Fruit fly (Drosophila melanogaster): ENCODE results near the gene CG31041.

CG31041 gene

DNA sequence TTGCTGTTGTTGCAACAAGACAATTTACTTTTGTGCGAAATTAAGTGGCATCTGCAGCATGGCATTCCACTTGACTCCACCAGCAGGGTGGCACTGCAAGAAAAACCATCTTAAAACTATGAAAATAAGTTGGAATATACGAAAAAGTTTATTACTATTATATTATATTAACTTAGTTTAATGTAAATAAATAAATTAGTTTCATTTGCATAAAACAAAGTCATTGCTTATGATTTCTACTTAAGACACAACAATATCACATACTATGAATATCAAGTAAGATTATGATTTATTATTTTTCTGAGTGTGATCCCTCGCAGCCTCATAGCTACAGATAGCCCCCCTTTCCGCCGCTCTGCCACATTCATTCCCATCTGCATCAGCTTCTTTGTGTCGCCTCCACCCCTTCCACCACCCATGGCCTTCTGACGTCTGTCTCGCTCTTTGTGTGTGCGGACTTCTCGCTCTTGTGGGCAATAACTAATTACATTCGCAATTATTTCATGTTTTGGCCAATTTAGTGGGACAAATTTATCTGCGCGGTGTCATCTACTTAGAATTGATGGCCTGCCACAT, 20.4 kb downstream of the CG31041 start (continued):
- TF ChIP-seq lz (GFP tag; optimal IDR thresholded peaks at IDR 0.05) (no peak), Hr38 (GFP tag; optimal IDR thresholded peaks at IDR 0.05) (no peak), dac (GFP tag; optimal IDR thresholded peaks at IDR 0.05) (no peak), CG6792 (GFP tag; optimal IDR thresholded peaks at IDR 0.05) (peak; percentile 27), Eip75B (GFP tag; optimal IDR thresholded peaks at IDR 0.05) (peak; percentile 17), salr (GFP tag; optimal IDR thresholded peaks at IDR 0.05) (peak in 1 of 2 experiments; percentile 25), fd59A (GFP tag; optimal IDR thresholded peaks at IDR 0.05) (peak; percentile 43), CG1621 (tag; optimal IDR thresholded peaks at IDR 0.05) (peak; percentile 4)

- peak; percentile 62 for TF ChIP-seq Blimp-1 (GFP tag; optimal IDR thresholded peaks at IDR 0.05)
- peak; percentile 86 for TF ChIP-seq Ets21C (GFP tag; optimal IDR thresholded peaks at IDR 0.05)
- TF ChIP-seq ss (GFP tag; optimal IDR thresholded peaks at IDR 0.05), result peak in 1 of 2 experiments; percentile 63
- TF ChIP-seq fd85E (GFP tag; optimal IDR thresholded peaks at IDR 0.05), result peak; percentile 30
- TF ChIP-seq esn (GFP tag; optimal IDR thresholded peaks at IDR 0.05), result peak; percentile 91
- peak; percentile 81 for TF ChIP-seq acj6 (GFP tag; optimal IDR thresholded peaks at IDR 0.05)
- TF ChIP-seq dac (GFP tag; optimal IDR thresholded peaks at IDR 0.05), result peak; percentile 5
- peak; percentile 66 for TF ChIP-seq net (GFP tag; optimal IDR thresholded peaks at IDR 0.05)
- peak; percentile 65 for TF ChIP-seq CG3032 (tag; optimal IDR thresholded peaks at IDR 0.05)
- TF ChIP-seq CG11762 (GFP tag; optimal IDR thresholded peaks at IDR 0.05; ENCODE audit: insufficient read depth), result peak; percentile 51
- TF ChIP-seq fkh (GFP tag; optimal IDR thresholded peaks at IDR 0.05), result peak; percentile 20
- no peak for TF ChIP-seq Hr38 (GFP tag; optimal IDR thresholded peaks at IDR 0.05)
- TF ChIP-seq svp (GFP tag), result peak; percentile 93
- TF ChIP-seq Ets96B (tag; optimal IDR thresholded peaks at IDR 0.05), result peak; percentile 67
- peak; percentile 70 for TF ChIP-seq OdsH (GFP tag; optimal IDR thresholded peaks at IDR 0.05)
- peak; percentile 47 for TF ChIP-seq CG8319 (GFP tag; optimal IDR thresholded peaks at IDR 0.05)
- TF ChIP-seq Hr4 (GFP tag; optimal IDR thresholded peaks at IDR 0.05), result peak; percentile 69
- TF ChIP-seq CG32006 (GFP tag; optimal IDR thresholded peaks at IDR 0.05), result peak; percentile 72
- peak; percentile 40 for TF ChIP-seq fd59A (GFP tag; optimal IDR thresholded peaks at IDR 0.05)
- TF ChIP-seq CG6854 (GFP tag; optimal IDR thresholded peaks at IDR 0.05), result peak; percentile 69
- TF ChIP-seq Sox14 (GFP tag; optimal IDR thresholded peaks at IDR 0.05), result peak; percentile 82
- peak; percentile 38 for TF ChIP-seq CG4318 (GFP tag; optimal IDR thresholded peaks at IDR 0.05)
- TF ChIP-seq CG31627 (GFP tag; optimal IDR thresholded peaks at IDR 0.05), result peak; percentile 92
- TF ChIP-seq Met (GFP tag; optimal IDR thresholded peaks at IDR 0.05), result peak; percentile 87
- TF ChIP-seq CG6792 (GFP tag; optimal IDR thresholded peaks at IDR 0.05), result peak; percentile 82
- peak; percentile 63 for TF ChIP-seq CG8632 (GFP tag; optimal IDR thresholded peaks at IDR 0.05)
- peak; percentile 36 for TF ChIP-seq CG6808 (GFP tag; optimal IDR thresholded peaks at IDR 0.05)
- TF ChIP-seq CG11902 (GFP tag; optimal IDR thresholded peaks at IDR 0.05), result peak; percentile 77
- TF ChIP-seq topi (GFP tag; optimal IDR thresholded peaks at IDR 0.05), result peak; percentile 92
- peak; percentile 93 for TF ChIP-seq Eip78C (GFP tag)
- TF ChIP-seq salr (GFP tag; optimal IDR thresholded peaks at IDR 0.05), result peak; percentile 32 to 44
- TF ChIP-seq CG15336 (GFP tag; IDR thresholded peaks at IDR 0.05), result peak; percentile 80
- peak; percentile 54 for TF ChIP-seq Gug (GFP tag; IDR thresholded peaks at IDR 0.05)
- TF ChIP-seq Lpt (GFP tag; optimal IDR thresholded peaks at IDR 0.05), result peak; percentile 40
- peak; percentile 71 for TF ChIP-seq CG8119 (GFP tag; IDR thresholded peaks at IDR 0.05)
- TF ChIP-seq achi (GFP tag; optimal IDR thresholded peaks at IDR 0.05), result peak; percentile 74
- TF ChIP-seq Sox102F (GFP tag; optimal IDR thresholded peaks at IDR 0.05), result peak; percentile 84
- peak; percentile 31 for TF ChIP-seq dsx (GFP tag; optimal IDR thresholded peaks at IDR 0.05; ENCODE audit: poor library complexity, severe bottlenecking)
- no peak for TF ChIP-seq CG16779 (tag; optimal IDR thresholded peaks at IDR 0.05)
- TF ChIP-seq Smox (GFP tag; optimal IDR thresholded peaks at IDR 0.05), result peak; percentile 82
- peak; percentile 74 for TF ChIP-seq CG10631 (GFP tag; optimal IDR thresholded peaks at IDR 0.05)
- peak; percentile 52; the same call in 1 of the 2 replicates for TF ChIP-seq CG11294 (GFP tag; IDR thresholded peaks at IDR 0.05)
- TF ChIP-seq Hr39 (GFP tag; optimal IDR thresholded peaks at IDR 0.05), result peak; percentile 92
- peak; percentile 57 for TF ChIP-seq CG6276 (GFP tag; optimal IDR thresholded peaks at IDR 0.05)
These were observed 23.6 kb downstream of the CG31041 start for dm6 chr3R:29566997-29567670.

Data from whole organism, prepupa.